Worm (Caenorhabditis elegans) whole organism, midembryonic: ENCODE measurements around the gene F02C12.2.

Experiments used
- klf-2 ChIP-seq: fragments of 200-800 bp; sonication (Bioruptor generic); conservative IDR thresholded peaks from 2 replicates; pipeline ENCODE4 v1.3.6; 2022; ENCODE audit warnings: missing genetic modification reagents, missing genetic modification characterization, missing compliant biosample characterization
- med-1 ChIP-seq: sonication (generic microtip); optimal IDR thresholded peaks from 2 replicates; lab custom pipeline; 2017; ENCODE audit warnings: missing genetic modification characterization, mild to moderate bottlenecking, missing compliant biosample characterization, antibody characterized with exemption, missing genetic modification reagents; ENCODE audit not compliant: insufficient read depth
- tab-1 ChIP-seq: fragments of 200-800 bp; sonication (Bioruptor generic); IDR thresholded peaks from 2 replicates; pipeline ENCODE4 v1.3.6; 2022; ENCODE audit warnings: missing genetic modification characterization, missing compliant biosample characterization
- ztf-23 ChIP-seq: fragments of 200-800 bp; sonication (Bioruptor generic); IDR thresholded peaks from 2 replicates; pipeline ENCODE4 v1.3.6; 2022; ENCODE audit warnings: missing genetic modification reagents, missing genetic modification characterization, missing compliant biosample characterization
- ztf-29 ChIP-seq: fragments of 200-800 bp; sonication (Bioruptor generic); IDR thresholded peaks from 2 replicates; pipeline ENCODE4 v1.3.6; 2022; ENCODE audit warnings: missing genetic modification reagents, missing genetic modification characterization, missing compliant biosample characterization

- TF ChIP-seq tab-1 (GFP tag; lab: Robert Waterston, UW) (no peak), med-1 (no peak), klf-2 (no peak), ztf-29 (no peak), ztf-23 (no peak)
Observed at ce11 chrX:13354672-13355407, 44.3 kb downstream of the F02C12.2 start.
